Worm (Caenorhabditis elegans) whole organism, L1 larva: ENCODE data around the gene Y56A3A.28.

Experiments
- F16B12.6 ChIP-seq: fragments of 150-350 bp; optimal IDR thresholded peaks from 2 replicates; lab custom pipeline; 2014; ENCODE audit warnings: missing biosample characterization, missing genetic modification characterization
- alr-1 ChIP-seq: fragments of 200-800 bp; sonication (Bioruptor generic); optimal IDR thresholded peaks from 2 replicates; lab custom pipeline; 2018; ENCODE audit warnings: borderline replicate concordance, mild to moderate bottlenecking, missing genetic modification characterization, missing compliant biosample characterization
- ceh-8 ChIP-seq: fragments of 200-800 bp; sonication (Bioruptor generic); optimal IDR thresholded peaks from 2 replicates; lab custom pipeline; 2018; ENCODE audit warnings: mild to moderate bottlenecking, missing genetic modification characterization, moderate library complexity, missing compliant biosample characterization
- ceh-88 ChIP-seq: fragments of 200-800 bp; sonication (Bioruptor generic); IDR thresholded peaks from 2 replicates; pipeline ENCODE4 v1.3.6; 2022; ENCODE audit warnings: missing genetic modification characterization, missing compliant biosample characterization
- dpl-1 ChIP-seq, 3 experiments: fragments of 150-350 bp in 2 of 3; sonication (generic microtip) in 1 of 3; optimal IDR thresholded peaks; 2 replicates each; lab custom pipeline; 2014 to 2017; ENCODE audit warnings: missing biosample characterization in 3 of 3, missing genetic modification characterization in 3 of 3, missing genetic modification reagents in 3 of 3
- efl-1 ChIP-seq, 4 experiments: fragments of 150-350 bp; optimal IDR thresholded peaks in 3 of 4; peaks in 1 of 4; 1 replicate in 1 of 4; 2 replicates in 3 of 4; lab custom pipeline; 2014; ENCODE audit warnings: missing biosample characterization in 2 of 4, missing genetic modification characterization in 2 of 4, missing genetic modification reagents in 2 of 4
- fkh-4 ChIP-seq: sonication (generic microtip); optimal IDR thresholded peaks from 2 replicates; lab custom pipeline; 2016; ENCODE audit warnings: missing compliant biosample characterization, missing genetic modification characterization, borderline replicate concordance
- isw-1 ChIP-seq: fragments of 200-800 bp; sonication (Bioruptor generic); IDR thresholded peaks from 2 replicates; pipeline ENCODE4 v1.3.6; 2022; ENCODE audit warnings: missing genetic modification characterization, missing compliant biosample characterization
- jun-1 ChIP-seq: fragments of 150-350 bp; optimal IDR thresholded peaks from 2 replicates; lab custom pipeline; 2014; ENCODE audit warnings: missing biosample characterization, missing genetic modification reagents, missing genetic modification characterization
- lin-14 ChIP-seq: fragments of 200-800 bp; sonication (Bioruptor generic); optimal IDR thresholded peaks from 2 replicates; lab custom pipeline; 2018; ENCODE audit warnings: mild to moderate bottlenecking, missing genetic modification characterization, moderate library complexity, missing compliant biosample characterization
- lir-3 ChIP-seq: sonication (generic microtip); optimal IDR thresholded peaks from 2 replicates; lab custom pipeline; 2016; ENCODE audit warnings: mild to moderate bottlenecking, missing genetic modification characterization, moderate library complexity, missing compliant biosample characterization; ENCODE audit not compliant: poor library complexity
- mep-1 ChIP-seq: fragments of 150-350 bp; optimal IDR thresholded peaks from 2 replicates; lab custom pipeline; 2014; ENCODE audit warnings: missing biosample characterization, missing genetic modification characterization
- nhr-19 ChIP-seq: fragments of 200-800 bp; sonication (Bioruptor generic); conservative IDR thresholded peaks from 2 replicates; pipeline ENCODE4 v1.3.6; 2022; ENCODE audit warnings: missing genetic modification characterization, missing compliant biosample characterization
- nhr-77 ChIP-seq: fragments of 150-350 bp; optimal IDR thresholded peaks from 2 replicates; lab custom pipeline; 2014; ENCODE audit warnings: missing biosample characterization, missing genetic modification characterization
- nhr-84 ChIP-seq: sonication (generic microtip); optimal IDR thresholded peaks from 2 replicates; lab custom pipeline; 2017; ENCODE audit warnings: missing biosample characterization, missing genetic modification characterization
- pax-3 ChIP-seq: fragments of 200-800 bp; sonication (Bioruptor generic); optimal IDR thresholded peaks from 2 replicates; lab custom pipeline; 2018; ENCODE audit warnings: mild to moderate bottlenecking, missing genetic modification characterization, moderate library complexity, missing compliant biosample characterization
- pqm-1 ChIP-seq: sonication (generic microtip); optimal IDR thresholded peaks from 3 replicates; lab custom pipeline; 2017; ENCODE audit warnings: missing biosample characterization, missing genetic modification characterization
- rnt-1 ChIP-seq: sonication (generic microtip); optimal IDR thresholded peaks from 2 replicates; lab custom pipeline; 2016; ENCODE audit warnings: mild to moderate bottlenecking, missing genetic modification characterization, moderate library complexity, missing compliant biosample characterization
- snpc-4 ChIP-seq: fragments of 150-350 bp; optimal IDR thresholded peaks from 2 replicates; lab custom pipeline; 2014; ENCODE audit warnings: missing biosample characterization, missing genetic modification characterization
- snu-23 ChIP-seq: sonication (generic microtip); optimal IDR thresholded peaks from 2 replicates; lab custom pipeline; 2016; ENCODE audit warnings: missing genetic modification characterization, missing compliant biosample characterization
- sox-4 ChIP-seq: sonication (generic microtip); optimal IDR thresholded peaks from 2 replicates; lab custom pipeline; 2016; ENCODE audit warnings: missing genetic modification characterization, missing compliant biosample characterization
- swsn-7 ChIP-seq: sonication (generic microtip); optimal IDR thresholded peaks from 2 replicates; lab custom pipeline; 2016; ENCODE audit warnings: missing genetic modification characterization, missing compliant biosample characterization
- unc-130 ChIP-seq: fragments of 150-350 bp; optimal IDR thresholded peaks from 2 replicates; lab custom pipeline; 2017; ENCODE audit warnings: missing biosample characterization, missing genetic modification characterization, inconsistent platforms
- unc-98 ChIP-seq: fragments of 200-800 bp; sonication (Bioruptor generic); IDR thresholded peaks from 2 replicates; pipeline ENCODE4 v1.3.6; 2022; ENCODE audit warnings: missing genetic modification characterization, missing compliant biosample characterization

Gene Y56A3A.28

ce11 chrIII:11915666-11916065 lies 55.5 kb downstream of the Y56A3A.28 start, which contains the start of the genes ndab-1 and npp-16 (continued):
- TF ChIP-seq snpc-4 (tag; lab: Kevin White, UChicago) (peak; percentile 36), sox-4 (peak; percentile 16), ceh-8 (GFP tag; lab: Kevin White, UChicago) (peak; percentile 39), unc-130 (tag; lab: Kevin White, UChicago) (peak; percentile 75), lir-3 (tag; lab: Kevin White, UChicago) (no peak), F16B12.6 (tag; lab: Kevin White, UChicago) (peak; percentile 96), alr-1 (tag; lab: Kevin White, UChicago) (no peak), isw-1 (0 out of 2 replicates have a peak, but pooled peaks have one; percentile 13), nhr-84 (peak; percentile 33), ceh-88 (GFP tag; lab: Robert Waterston, UW) (no peak), dpl-1 (GFP tag; optimal IDR thresholded peaks at IDR 0.05; lab: Kevin White, UChicago) (peak; percentile 31 to 63 (median 52)), mep-1 (peak; percentile 24), nhr-19 (GFP tag; lab: Robert Waterston, UW) (peak; percentile 38; the same call in 1 of the 2 replicates), snu-23 (peak; percentile 53)
- TF ChIP-seq, all 84 proteins: peak for 26

- TF ChIP-seq pqm-1 (tag; lab: Kevin White, UChicago) (no peak), rnt-1 (tag; lab: Kevin White, UChicago) (no peak), efl-1 (optimal IDR thresholded peaks at IDR 0.05; lab: Kevin White, UChicago) (no peak), efl-1 (GFP tag; optimal IDR thresholded peaks at IDR 0.05 in 1 of 2; lab: Kevin White, UChicago) (no peak), pax-3 (tag; lab: Kevin White, UChicago) (no peak), dpl-1 (GFP tag; optimal IDR thresholded peaks at IDR 0.05; lab: Kevin White, UChicago) (no peak), lin-14 (GFP tag; lab: Kevin White, UChicago) (no peak), jun-1 (tag; lab: Kevin White, UChicago) (no peak), alr-1 (tag; lab: Kevin White, UChicago) (no peak), unc-98 (no peak), fkh-4 (no peak), swsn-7 (tag; lab: Kevin White, UChicago) (no peak), nhr-77 (tag; lab: Kevin White, UChicago) (no peak)
Measured at ce11 chrIII:11914220-11914619, 57.0 kb downstream of the Y56A3A.28 start, which contains the start of gene Y56A3A.16. Y56A3A.16 (minus strand) TSS chrIII:11914320.
